Worm (Caenorhabditis elegans): ENCODE data around the gene srbc-10.

ce11 chrV:7478404-7478803 lies 14.4 kb downstream of the srbc-10 start, which contains the start of gene str-190:
- TF ChIP-seq nhr-12 (tag; optimal IDR thresholded peaks at IDR 0.05) (no peak), blmp-1 (tag; optimal IDR thresholded peaks at IDR 0.05) (no peak), egl-27 (tag; optimal IDR thresholded peaks at IDR 0.05) (no peak), nhr-77 (tag; optimal IDR thresholded peaks at IDR 0.05) (no peak)

All from whole organism, L1 larva.